Worm (Caenorhabditis elegans) whole organism, L1 larva: Measurements from ENCODE around the gene srg-50.

Experiments
- F16B12.6 ChIP-seq: fragments of 150-350 bp; optimal IDR thresholded peaks from 2 replicates; lab custom pipeline; 2014; ENCODE audit warnings: missing biosample characterization, missing genetic modification characterization
- Y116A8C.19 ChIP-seq: sonication (generic microtip); optimal IDR thresholded peaks from 2 replicates; lab custom pipeline; 2016; ENCODE audit warnings: missing compliant biosample characterization, missing genetic modification characterization, borderline replicate concordance
- alr-1 ChIP-seq: fragments of 200-800 bp; sonication (Bioruptor generic); optimal IDR thresholded peaks from 2 replicates; lab custom pipeline; 2018; ENCODE audit warnings: borderline replicate concordance, mild to moderate bottlenecking, missing genetic modification characterization, missing compliant biosample characterization
- aly-2 ChIP-seq: fragments of 150-350 bp; optimal IDR thresholded peaks from 2 replicates; lab custom pipeline; 2014; ENCODE audit warnings: missing biosample characterization, missing genetic modification characterization
- blmp-1 ChIP-seq: fragments of 150-350 bp; optimal IDR thresholded peaks from 2 replicates; lab custom pipeline; 2014; ENCODE audit warnings: missing biosample characterization, missing genetic modification characterization
- ceh-63 ChIP-seq: fragments of 200-800 bp; sonication (Bioruptor generic); optimal IDR thresholded peaks from 2 replicates; lab custom pipeline; 2018; ENCODE audit warnings: mild to moderate bottlenecking, missing genetic modification characterization, missing compliant biosample characterization
- ceh-8 ChIP-seq: fragments of 200-800 bp; sonication (Bioruptor generic); optimal IDR thresholded peaks from 2 replicates; lab custom pipeline; 2018; ENCODE audit warnings: mild to moderate bottlenecking, missing genetic modification characterization, moderate library complexity, missing compliant biosample characterization
- ceh-90 ChIP-seq: sonication (generic microtip); optimal IDR thresholded peaks from 2 replicates; lab custom pipeline; 2016; ENCODE audit warnings: missing genetic modification characterization, missing compliant biosample characterization
- ces-1 ChIP-seq: fragments of 150-350 bp; optimal IDR thresholded peaks from 2 replicates; lab custom pipeline; 2014; ENCODE audit warnings: missing biosample characterization, missing genetic modification reagents, missing genetic modification characterization
- dpl-1 ChIP-seq, 3 experiments: fragments of 150-350 bp in 2 of 3; sonication (generic microtip) in 1 of 3; optimal IDR thresholded peaks; 2 replicates each; lab custom pipeline; 2014 to 2017; ENCODE audit warnings: missing biosample characterization in 3 of 3, missing genetic modification characterization in 3 of 3, missing genetic modification reagents in 3 of 3
- dsc-1 ChIP-seq: sonication (generic microtip); optimal IDR thresholded peaks from 2 replicates; lab custom pipeline; 2016; ENCODE audit warnings: mild to moderate bottlenecking, missing genetic modification characterization, missing compliant biosample characterization
- efl-3 ChIP-seq: fragments of 200-800 bp; sonication (Bioruptor generic); optimal IDR thresholded peaks from 2 replicates; lab custom pipeline; 2018; ENCODE audit warnings: mild to moderate bottlenecking, missing genetic modification characterization, missing compliant biosample characterization
- egl-13 ChIP-seq: sonication (generic microtip); optimal IDR thresholded peaks from 2 replicates; lab custom pipeline; 2016; ENCODE audit warnings: missing genotype, missing genetic modification reagents, missing genetic modification characterization, missing compliant biosample characterization
- elt-2 ChIP-seq: sonication (generic microtip); optimal IDR thresholded peaks from 2 replicates; lab custom pipeline; 2016; ENCODE audit warnings: missing genetic modification characterization, mild to moderate bottlenecking, inconsistent platforms, missing compliant biosample characterization, missing genetic modification reagents
- ets-5 ChIP-seq: fragments of 200-800 bp; sonication (Bioruptor generic); IDR thresholded peaks from 2 replicates; pipeline ENCODE4 v1.3.6; 2022; ENCODE audit warnings: missing genetic modification characterization, missing compliant biosample characterization
- fkh-10 ChIP-seq: sonication (generic microtip); optimal IDR thresholded peaks from 2 replicates; lab custom pipeline; 2017; ENCODE audit warnings: missing biosample characterization, missing genetic modification reagents, missing genetic modification characterization
- fkh-8 ChIP-seq: sonication (generic microtip); optimal IDR thresholded peaks from 2 replicates; lab custom pipeline; 2016; ENCODE audit warnings: mild to moderate bottlenecking, missing genetic modification characterization, missing compliant biosample characterization
- fos-1 ChIP-seq: fragments of 150-350 bp; optimal IDR thresholded peaks from 2 replicates; lab custom pipeline; 2014; ENCODE audit warnings: missing biosample characterization, missing genetic modification characterization
- hlh-17 ChIP-seq: fragments of 200-800 bp; sonication (Bioruptor generic); optimal IDR thresholded peaks from 2 replicates; lab custom pipeline; 2018; ENCODE audit warnings: missing genetic modification characterization, mild to moderate bottlenecking, missing compliant biosample characterization, moderate library complexity, borderline replicate concordance
- irx-1 ChIP-seq: sonication (generic microtip); optimal IDR thresholded peaks from 2 replicates; lab custom pipeline; 2016; ENCODE audit warnings: missing genetic modification characterization, missing compliant biosample characterization
- lin-13 ChIP-seq: fragments of 150-350 bp; optimal IDR thresholded peaks from 2 replicates; lab custom pipeline; 2014; ENCODE audit warnings: missing biosample characterization, missing genetic modification reagents, missing genetic modification characterization
- lin-14 ChIP-seq: fragments of 200-800 bp; sonication (Bioruptor generic); optimal IDR thresholded peaks from 2 replicates; lab custom pipeline; 2018; ENCODE audit warnings: mild to moderate bottlenecking, missing genetic modification characterization, moderate library complexity, missing compliant biosample characterization
- lin-39 ChIP-seq: fragments of 150-350 bp; optimal IDR thresholded peaks from 2 replicates; lab custom pipeline; 2014; ENCODE audit warnings: missing biosample characterization, missing genetic modification reagents, missing genetic modification characterization
- lir-3 ChIP-seq: sonication (generic microtip); optimal IDR thresholded peaks from 2 replicates; lab custom pipeline; 2016; ENCODE audit warnings: mild to moderate bottlenecking, missing genetic modification characterization, moderate library complexity, missing compliant biosample characterization; ENCODE audit not compliant: poor library complexity
- mab-9 ChIP-seq: fragments of 200-800 bp; sonication (Bioruptor generic); IDR thresholded peaks from 2 replicates; pipeline ENCODE4 v1.3.6; 2022; ENCODE audit warnings: missing genetic modification reagents, missing genetic modification characterization, missing compliant biosample characterization
- mdl-1 ChIP-seq, 2 experiments: fragments of 150-350 bp; optimal IDR thresholded peaks; 2 replicates each; lab custom pipeline; 2014 to 2017; ENCODE audit warnings: missing biosample characterization in 2 of 2, missing genetic modification characterization in 2 of 2, inconsistent platforms in 1 of 2
- mef-2 ChIP-seq: fragments of 150-350 bp; optimal IDR thresholded peaks from 2 replicates; lab custom pipeline; 2014; ENCODE audit warnings: missing biosample characterization, missing genetic modification characterization
- nhr-20 ChIP-seq: sonication (generic microtip); optimal IDR thresholded peaks from 2 replicates; lab custom pipeline; 2016; ENCODE audit warnings: mild to moderate bottlenecking, missing genetic modification characterization, missing compliant biosample characterization
- nhr-237 ChIP-seq: fragments of 150-350 bp; optimal IDR thresholded peaks from 2 replicates; lab custom pipeline; 2014; ENCODE audit warnings: missing biosample characterization, missing genetic modification characterization
- nhr-28 ChIP-seq: fragments of 150-350 bp; optimal IDR thresholded peaks from 2 replicates; lab custom pipeline; 2014; ENCODE audit warnings: missing biosample characterization, missing genetic modification characterization
- nhr-47 ChIP-seq: sonication (generic microtip); optimal IDR thresholded peaks from 2 replicates; lab custom pipeline; 2016; ENCODE audit warnings: mild to moderate bottlenecking, missing genetic modification characterization, moderate library complexity, missing compliant biosample characterization
- nhr-71 ChIP-seq: sonication (generic microtip); optimal IDR thresholded peaks from 2 replicates; lab custom pipeline; 2016; ENCODE audit warnings: mild to moderate bottlenecking, missing genetic modification characterization, moderate library complexity, missing compliant biosample characterization
- nhr-76 ChIP-seq: sonication (generic microtip); optimal IDR thresholded peaks from 2 replicates; lab custom pipeline; 2017; ENCODE audit warnings: missing biosample characterization, missing genetic modification characterization
- nhr-85 ChIP-seq: sonication (generic microtip); peaks from one replicate; lab custom pipeline; 2016; ENCODE audit warnings: missing genetic modification characterization, inconsistent platforms, missing compliant biosample characterization
- nhr-90 ChIP-seq: sonication (generic microtip); optimal IDR thresholded peaks from 2 replicates; lab custom pipeline; 2016; ENCODE audit warnings: mild to moderate bottlenecking, missing genetic modification characterization, missing compliant biosample characterization; ENCODE audit not compliant: poor library complexity
- pax-3 ChIP-seq: fragments of 200-800 bp; sonication (Bioruptor generic); optimal IDR thresholded peaks from 2 replicates; lab custom pipeline; 2018; ENCODE audit warnings: mild to moderate bottlenecking, missing genetic modification characterization, moderate library complexity, missing compliant biosample characterization
- skn-1 ChIP-seq: fragments of 150-350 bp; optimal IDR thresholded peaks from 2 replicates; lab custom pipeline; 2014; ENCODE audit warnings: missing biosample characterization, missing genetic modification characterization
- snpc-4 ChIP-seq: fragments of 150-350 bp; optimal IDR thresholded peaks from 2 replicates; lab custom pipeline; 2014; ENCODE audit warnings: missing biosample characterization, missing genetic modification characterization
- snu-23 ChIP-seq: sonication (generic microtip); optimal IDR thresholded peaks from 2 replicates; lab custom pipeline; 2016; ENCODE audit warnings: missing genetic modification characterization, missing compliant biosample characterization
- sox-4 ChIP-seq: sonication (generic microtip); optimal IDR thresholded peaks from 2 replicates; lab custom pipeline; 2016; ENCODE audit warnings: missing genetic modification characterization, missing compliant biosample characterization
- sptf-1 ChIP-seq: fragments of 150-350 bp; optimal IDR thresholded peaks from 2 replicates; lab custom pipeline; 2014; ENCODE audit warnings: missing biosample characterization, missing genetic modification characterization
- swsn-7 ChIP-seq: sonication (generic microtip); optimal IDR thresholded peaks from 2 replicates; lab custom pipeline; 2016; ENCODE audit warnings: missing genetic modification characterization, missing compliant biosample characterization
- tbx-2 ChIP-seq: sonication (generic microtip); optimal IDR thresholded peaks from 2 replicates; lab custom pipeline; 2016; ENCODE audit warnings: missing genetic modification characterization, missing compliant biosample characterization
- unc-30 ChIP-seq: sonication (generic microtip); optimal IDR thresholded peaks from 2 replicates; lab custom pipeline; 2017; ENCODE audit warnings: missing biosample characterization, missing genetic modification characterization
- unc-62 ChIP-seq: fragments of 150-350 bp; optimal IDR thresholded peaks from 2 replicates; lab custom pipeline; 2014; ENCODE audit warnings: missing biosample characterization, missing genetic modification reagents, missing genetic modification characterization
- unc-86 ChIP-seq: sonication (generic microtip); optimal IDR thresholded peaks from 2 replicates; lab custom pipeline; 2016; ENCODE audit warnings: missing genetic modification characterization, missing compliant biosample characterization
- xbp-1 ChIP-seq: sonication (generic microtip); optimal IDR thresholded peaks from 2 replicates; lab custom pipeline; 2016; ENCODE audit warnings: missing genetic modification characterization, missing compliant biosample characterization
- zag-1 ChIP-seq: fragments of 150-350 bp; optimal IDR thresholded peaks from 2 replicates; lab custom pipeline; 2014; ENCODE audit warnings: missing biosample characterization, missing genetic modification characterization

Gene srg-50

DNA sequence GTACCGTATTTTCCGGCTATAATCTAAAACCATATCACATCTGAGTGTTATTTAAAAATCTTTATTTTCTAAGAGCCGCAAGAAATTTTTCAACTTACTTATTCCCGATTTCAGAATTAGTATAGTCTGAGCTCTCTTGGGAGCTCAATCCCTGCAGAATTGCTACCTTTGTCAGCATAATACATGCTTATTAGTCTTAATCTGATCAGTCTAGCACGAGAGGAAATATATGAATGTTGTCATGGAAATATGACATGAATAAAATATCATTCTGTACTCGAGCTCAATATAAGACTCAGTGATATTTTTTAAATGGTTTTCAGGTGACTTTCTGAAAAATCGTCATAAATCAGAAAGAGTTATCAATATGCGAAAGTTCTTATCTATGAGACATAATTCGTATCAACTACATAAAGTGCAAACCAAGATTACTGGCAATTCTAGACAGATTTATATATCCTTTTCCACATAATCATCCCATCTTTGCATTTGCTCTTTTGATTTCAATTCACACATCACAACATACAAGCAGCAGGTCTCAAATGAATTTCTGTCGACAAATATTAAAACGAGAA lies 29.5 kb downstream of the srg-50 start:
- TF ChIP-seq zag-1 (tag; lab: Kevin White, UChicago) (no peak), ceh-8 (GFP tag; lab: Kevin White, UChicago) (peak; percentile 51), nhr-71 (peak; percentile 9), fkh-8 (tag; lab: Kevin White, UChicago) (peak; percentile 73), unc-86 (tag; lab: Kevin White, UChicago) (no peak), dsc-1 (tag; lab: Kevin White, UChicago) (peak; percentile 83), nhr-47 (tag; lab: Kevin White, UChicago) (peak; percentile 24), aly-2 (tag; lab: Kevin White, UChicago) (no peak)

DNA sequence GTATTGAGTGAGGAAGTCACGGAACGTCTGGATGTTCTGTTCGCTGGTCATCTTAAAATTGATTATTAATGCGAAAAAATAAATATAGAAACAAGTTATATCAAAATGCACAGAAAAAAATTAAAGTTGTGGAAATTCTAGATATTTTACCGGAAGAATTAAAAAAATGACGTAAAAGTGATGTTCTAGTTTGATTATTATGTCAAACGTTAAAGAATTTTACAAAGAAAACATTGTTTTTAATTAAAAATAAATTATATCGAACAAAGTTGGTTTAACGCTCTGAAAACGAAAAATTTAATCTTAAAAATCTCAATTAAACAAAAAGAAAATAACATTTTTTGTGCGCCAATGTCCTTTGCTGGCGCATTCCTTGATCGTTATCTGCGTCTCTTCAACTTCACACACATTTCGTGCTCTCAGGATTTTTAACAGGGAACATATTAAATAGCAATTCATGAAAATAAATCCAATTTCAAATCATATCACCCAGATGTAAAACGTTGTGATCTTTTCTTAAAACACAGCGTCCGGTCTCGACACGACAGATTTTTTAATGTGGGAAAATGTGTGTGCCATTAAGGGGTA lies 30.3 kb downstream of the srg-50 start, which contains the start of gene tin-9.1:
Gene tin-9.1 (minus strand): TSS at position 51 of the 588 bp plus-strand sequence.
- TF ChIP-seq efl-3 (GFP tag; lab: Kevin White, UChicago) (no peak), nhr-28 (tag; lab: Kevin White, UChicago) (no peak), dsc-1 (tag; lab: Kevin White, UChicago) (peak; percentile 85), lin-14 (GFP tag; lab: Kevin White, UChicago) (peak; percentile 87), nhr-237 (tag; lab: Kevin White, UChicago) (peak; percentile 36), nhr-20 (tag; lab: Kevin White, UChicago) (peak; percentile 91), alr-1 (tag; lab: Kevin White, UChicago) (no peak), ceh-90 (tag; lab: Kevin White, UChicago) (no peak), skn-1 (peak; percentile 89), snu-23 (peak; percentile 89), F16B12.6 (tag; lab: Kevin White, UChicago) (peak; percentile 39), snpc-4 (tag; lab: Kevin White, UChicago) (peak; percentile 80), mab-9 (peak; percentile 22; the same call in 1 of the 2 replicates), aly-2 (tag; lab: Kevin White, UChicago) (peak; percentile 60), tbx-2 (tag; lab: Kevin White, UChicago) (peak; percentile 84), pax-3 (tag; lab: Kevin White, UChicago) (no peak), nhr-90 (tag; lab: Kevin White, UChicago) (peak; percentile 74), sox-4 (tag; lab: Kevin White, UChicago) (peak; percentile 32), egl-13 (tag; lab: Kevin White, UChicago) (peak; percentile 72), sptf-1 (tag; lab: Kevin White, UChicago) (no peak), dpl-1 (GFP tag; optimal IDR thresholded peaks at IDR 0.05; lab: Kevin White, UChicago) (peak; percentile 68 to 83 (median 81)), xbp-1 (tag; lab: Kevin White, UChicago) (peak; percentile 84), lin-13 (GFP tag; lab: Kevin White, UChicago) (peak; percentile 85), fkh-8 (tag; lab: Kevin White, UChicago) (peak; percentile 69), mef-2 (tag; lab: Kevin White, UChicago) (peak; percentile 18), fos-1 (tag; lab: Kevin White, UChicago) (peak; percentile 68), ceh-63 (no peak), swsn-7 (tag; lab: Kevin White, UChicago) (peak; percentile 87), nhr-71 (peak; percentile 92), Y116A8C.19 (tag; lab: Kevin White, UChicago) (no peak), unc-62 (GFP tag; lab: Kevin White, UChicago) (no peak), nhr-76 (tag; lab: Kevin White, UChicago) (no peak), unc-30 (tag; lab: Kevin White, UChicago) (no peak), nhr-85 (tag; lab: Kevin White, UChicago) (peak; percentile 84), elt-2 (tag; lab: Kevin White, UChicago) (peak; percentile 30), ets-5 (GFP tag; lab: Robert Waterston, UW) (no peak), blmp-1 (tag; lab: Kevin White, UChicago) (peak; percentile 76), hlh-17 (GFP tag; lab: Kevin White, UChicago) (no peak), lin-39 (tag; lab: Kevin White, UChicago) (peak; percentile 76), ces-1 (GFP tag; lab: Kevin White, UChicago) (no peak), irx-1 (tag; lab: Kevin White, UChicago) (peak; percentile 68), mdl-1 (tag; optimal IDR thresholded peaks at IDR 0.05; lab: Kevin White, UChicago) (peak in 1 of 2 experiments; percentile 72), nhr-47 (tag; lab: Kevin White, UChicago) (peak; percentile 86), fkh-10 (GFP tag; lab: Kevin White, UChicago) (no peak), lir-3 (tag; lab: Kevin White, UChicago) (peak; percentile 39)
